Worm (Caenorhabditis elegans): ENCODE data around the gene C44B12.3.

- TF ChIP-seq fos-1 (tag; optimal IDR thresholded peaks at IDR 0.05) (peak; percentile 73), fkh-4 (tag; optimal IDR thresholded peaks at IDR 0.05; ENCODE audit: borderline replicate concordance) (no peak), mdl-1 (tag; optimal IDR thresholded peaks at IDR 0.05) (peak in 1 of 2 experiments; percentile 64)
These were observed 34.2 kb upstream of the C44B12.3 start for ce11 chrIV:1070383-1070782.
